Worm (Caenorhabditis elegans) whole organism, midembryonic: ENCODE results near the gene vps-33.1.

Experiments
- cog-1 ChIP-seq: sonication (generic microtip); optimal IDR thresholded peaks from 2 replicates; lab custom pipeline; 2016; ENCODE audit warnings: missing genetic modification characterization, missing compliant biosample characterization
- flt-1 ChIP-seq: fragments of 200-800 bp; sonication (Bioruptor generic); IDR thresholded peaks from 2 replicates; pipeline ENCODE4 v1.3.6; 2022; ENCODE audit warnings: missing genetic modification characterization, missing compliant biosample characterization
- klf-2 ChIP-seq: fragments of 200-800 bp; sonication (Bioruptor generic); conservative IDR thresholded peaks from 2 replicates; pipeline ENCODE4 v1.3.6; 2022; ENCODE audit warnings: missing genetic modification reagents, missing genetic modification characterization, missing compliant biosample characterization
- tab-1 ChIP-seq: fragments of 200-800 bp; sonication (Bioruptor generic); IDR thresholded peaks from 2 replicates; pipeline ENCODE4 v1.3.6; 2022; ENCODE audit warnings: missing genetic modification characterization, missing compliant biosample characterization
- ztf-23 ChIP-seq: fragments of 200-800 bp; sonication (Bioruptor generic); IDR thresholded peaks from 2 replicates; pipeline ENCODE4 v1.3.6; 2022; ENCODE audit warnings: missing genetic modification reagents, missing genetic modification characterization, missing compliant biosample characterization
- ztf-29 ChIP-seq: fragments of 200-800 bp; sonication (Bioruptor generic); IDR thresholded peaks from 2 replicates; pipeline ENCODE4 v1.3.6; 2022; ENCODE audit warnings: missing genetic modification reagents, missing genetic modification characterization, missing compliant biosample characterization

- TF ChIP-seq cog-1 (tag; lab: Kevin White, UChicago) (no peak), klf-2 (GFP tag; lab: Robert Waterston, UW) (no peak), ztf-23 (GFP tag; lab: Robert Waterston, UW) (no peak), ztf-29 (GFP tag; lab: Robert Waterston, UW) (no peak), flt-1 (no peak), tab-1 (GFP tag; lab: Robert Waterston, UW) (no peak)
Observed at ce11 chrIII:8654400-8654980, 46.2 kb upstream of the vps-33.1 start.
